Worm (Caenorhabditis elegans) whole organism, young adult: ENCODE results near the gene cox-10.

Experiments used
- nhr-27 ChIP-seq: fragments of 200-800 bp; sonication (Bioruptor generic); optimal IDR thresholded peaks from 2 replicates; lab custom pipeline; 2018; ENCODE audit warnings: mild to moderate bottlenecking, missing genetic modification characterization, moderate library complexity, missing compliant biosample characterization
- pha-4 ChIP-seq: fragments of 150-350 bp; sonication (generic microtip); optimal IDR thresholded peaks from 2 replicates; lab custom pipeline; 2014; ENCODE audit warnings: missing biosample characterization, missing genetic modification reagents, missing genetic modification characterization

DNA sequence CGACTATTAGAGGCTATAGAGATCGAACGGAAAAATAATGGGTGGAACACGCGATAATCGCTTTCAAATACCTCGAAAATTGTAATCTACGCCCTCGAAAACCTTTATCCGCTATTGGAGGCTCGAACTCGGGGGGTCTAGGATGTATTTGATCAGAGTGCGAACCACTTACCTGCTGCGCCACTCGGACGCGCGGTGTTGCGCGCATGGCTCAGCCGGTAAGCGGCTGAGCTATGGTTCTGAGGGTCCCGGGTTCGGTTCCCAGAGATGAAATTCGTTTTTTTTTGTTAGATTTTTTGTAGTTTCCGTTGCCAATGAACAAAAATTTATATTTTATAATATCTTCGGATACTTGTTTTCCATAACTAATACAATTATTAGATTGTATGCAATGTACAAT lies 11.6 kb upstream of the cox-10 start:
- no peak for TF ChIP-seq pha-4 (tag; lab: Kevin White, UChicago)
- TF ChIP-seq nhr-27: no peak
